Worm (Caenorhabditis elegans): Measurements from ENCODE around the gene hrpa-1.
A peak's percentile ranks its signal among the peaks of the same experiment; 100 is the strongest.

Gene hrpa-1

ce11 chrIV:3338676-3339075 lies at the start of gene hrpa-1:
Gene hrpa-1, minus strand, starts transcription at chrIV:3338867.
- TF ChIP-seq ztf-23 (GFP tag; IDR thresholded peaks at IDR 0.05), result 0 out of 2 replicates have a peak, but pooled peaks have one; percentile 12
- no peak for TF ChIP-seq ztf-29 (GFP tag; IDR thresholded peaks at IDR 0.05)
- TF ChIP-seq cog-1 (tag; optimal IDR thresholded peaks at IDR 0.05), result peak; percentile 51
- TF ChIP-seq tab-1 (GFP tag; IDR thresholded peaks at IDR 0.05), result no peak

ce11 chrIV:3386504-3387290 lies 48.0 kb upstream of the hrpa-1 start:
- TF ChIP-seq ztf-23 (GFP tag; IDR thresholded peaks at IDR 0.05) (no peak), ztf-29 (GFP tag; IDR thresholded peaks at IDR 0.05) (no peak), flt-1 (GFP tag; IDR thresholded peaks at IDR 0.05) (no peak), T22C8.4 (GFP tag; IDR thresholded peaks at IDR 0.05) (no peak), tab-1 (GFP tag; IDR thresholded peaks at IDR 0.05) (no peak), med-1 (GFP tag; optimal IDR thresholded peaks at IDR 0.05; ENCODE audit: insufficient read depth) (no peak), klf-2 (GFP tag; conservative IDR thresholded peaks at IDR 0.05) (no peak), ref-1 (GFP tag; conservative IDR thresholded peaks at IDR 0.05) (no peak)

- TF ChIP-seq klf-2 (GFP tag; conservative IDR thresholded peaks at IDR 0.05) (no peak), flt-1 (GFP tag; IDR thresholded peaks at IDR 0.05) (no peak), ztf-23 (GFP tag; IDR thresholded peaks at IDR 0.05) (no peak), tab-1 (GFP tag; IDR thresholded peaks at IDR 0.05) (no peak), cog-1 (tag; optimal IDR thresholded peaks at IDR 0.05) (no peak), ref-1 (GFP tag; conservative IDR thresholded peaks at IDR 0.05) (no peak), T22C8.4 (GFP tag; IDR thresholded peaks at IDR 0.05) (no peak), med-1 (GFP tag; optimal IDR thresholded peaks at IDR 0.05; ENCODE audit: insufficient read depth) (no peak), ztf-29 (GFP tag; IDR thresholded peaks at IDR 0.05) (no peak)
Observed at ce11 chrIV:3385337-3386215, 46.9 kb upstream of the hrpa-1 start, which contains the start of gene mai-2. Gene mai-2, plus strand, starts transcription at chrIV:3385910.

ce11 chrIV:3384593-3384992 lies 45.9 kb upstream of the hrpa-1 start:
- TF ChIP-seq cog-1 (tag; optimal IDR thresholded peaks at IDR 0.05), result peak; percentile 62
- no peak for TF ChIP-seq med-1 (GFP tag; optimal IDR thresholded peaks at IDR 0.05; ENCODE audit: insufficient read depth)
- no peak for TF ChIP-seq T22C8.4 (GFP tag; IDR thresholded peaks at IDR 0.05)
- TF ChIP-seq ztf-23 (GFP tag; IDR thresholded peaks at IDR 0.05), result no peak
- TF ChIP-seq ztf-29 (GFP tag; IDR thresholded peaks at IDR 0.05), result no peak
- no peak for TF ChIP-seq ref-1 (GFP tag; conservative IDR thresholded peaks at IDR 0.05)

- TF ChIP-seq klf-2 (GFP tag; conservative IDR thresholded peaks at IDR 0.05), result no peak
- no peak for TF ChIP-seq ztf-29 (GFP tag; IDR thresholded peaks at IDR 0.05)
- TF ChIP-seq cog-1 (tag; optimal IDR thresholded peaks at IDR 0.05), result no peak
- TF ChIP-seq flt-1 (GFP tag; IDR thresholded peaks at IDR 0.05), result no peak
- no peak for TF ChIP-seq med-1 (GFP tag; optimal IDR thresholded peaks at IDR 0.05; ENCODE audit: insufficient read depth)
- TF ChIP-seq ref-1 (GFP tag; conservative IDR thresholded peaks at IDR 0.05), result no peak
- TF ChIP-seq T22C8.4 (GFP tag; IDR thresholded peaks at IDR 0.05), result no peak
- no peak for TF ChIP-seq ztf-23 (GFP tag; IDR thresholded peaks at IDR 0.05)
- TF ChIP-seq tab-1 (GFP tag; IDR thresholded peaks at IDR 0.05), result no peak
Observed at ce11 chrIV:3384047-3384446, 45.4 kb upstream of the hrpa-1 start, which contains the start of gene B0546.4. Gene B0546.4, minus strand, starts transcription at chrIV:3384147.

ce11 chrIV:3383203-3383602 lies 44.5 kb upstream of the hrpa-1 start:
- TF ChIP-seq flt-1 (GFP tag; IDR thresholded peaks at IDR 0.05) (no peak), tab-1 (GFP tag; IDR thresholded peaks at IDR 0.05) (no peak), med-1 (GFP tag; optimal IDR thresholded peaks at IDR 0.05; ENCODE audit: insufficient read depth) (no peak), klf-2 (GFP tag; conservative IDR thresholded peaks at IDR 0.05) (no peak)

- TF ChIP-seq klf-2 (GFP tag; conservative IDR thresholded peaks at IDR 0.05) (no peak), ztf-23 (GFP tag; IDR thresholded peaks at IDR 0.05) (no peak), ztf-29 (GFP tag; IDR thresholded peaks at IDR 0.05) (no peak), med-1 (GFP tag; optimal IDR thresholded peaks at IDR 0.05; ENCODE audit: insufficient read depth) (no peak), cog-1 (tag; optimal IDR thresholded peaks at IDR 0.05) (no peak), ref-1 (GFP tag; conservative IDR thresholded peaks at IDR 0.05) (no peak), flt-1 (GFP tag; IDR thresholded peaks at IDR 0.05) (no peak), T22C8.4 (GFP tag; IDR thresholded peaks at IDR 0.05) (no peak)
Observed at ce11 chrIV:3382338-3382907, 43.8 kb upstream of the hrpa-1 start, which contains the start of gene B0546.3. Gene B0546.3, minus strand, starts transcription at chrIV:3382841.

ce11 chrIV:3378080-3378804 lies 39.6 kb upstream of the hrpa-1 start, which contains the start of gene otub-4:
Gene otub-4, minus strand, starts transcription at chrIV:3378130.
- no peak for TF ChIP-seq med-1 (GFP tag; optimal IDR thresholded peaks at IDR 0.05; ENCODE audit: insufficient read depth)
- TF ChIP-seq tab-1 (GFP tag; IDR thresholded peaks at IDR 0.05), result no peak
- TF ChIP-seq T22C8.4 (GFP tag; IDR thresholded peaks at IDR 0.05), result no peak
- TF ChIP-seq cog-1 (tag; optimal IDR thresholded peaks at IDR 0.05), result no peak
- TF ChIP-seq flt-1 (GFP tag; IDR thresholded peaks at IDR 0.05), result no peak
- no peak for TF ChIP-seq ztf-29 (GFP tag; IDR thresholded peaks at IDR 0.05)
- TF ChIP-seq klf-2 (GFP tag; conservative IDR thresholded peaks at IDR 0.05), result no peak
- TF ChIP-seq ref-1 (GFP tag; conservative IDR thresholded peaks at IDR 0.05), result no peak
- TF ChIP-seq ztf-23 (GFP tag; IDR thresholded peaks at IDR 0.05), result no peak
